Worm (Caenorhabditis elegans) whole organism, late embryonic: ENCODE results near the gene F52B10.3.
"Not testable (repeated sequence)": the region's sequence is repeated elsewhere in the genome, so short reads cannot be mapped to it uniquely, and the experiment has no call there.

Experiments used
- F13H6.1 ChIP-seq: sonication (generic microtip); optimal IDR thresholded peaks from 2 replicates; lab custom pipeline; 2016; ENCODE audit warnings: missing genetic modification characterization, missing compliant biosample characterization
- K09A11.1 ChIP-seq: sonication (generic microtip); optimal IDR thresholded peaks from 2 replicates; lab custom pipeline; 2017; ENCODE audit warnings: antibody characterized with exemption, mild to moderate bottlenecking, missing genetic modification characterization, missing compliant biosample characterization; ENCODE audit not compliant: insufficient read depth
- T23F11.4 ChIP-seq: fragments of 200-800 bp; sonication (Bioruptor generic); optimal IDR thresholded peaks from 2 replicates; lab custom pipeline; 2018; ENCODE audit warnings: mild to moderate bottlenecking, missing genetic modification characterization, missing compliant biosample characterization
- ceh-14 ChIP-seq: sonication (generic microtip); optimal IDR thresholded peaks from 2 replicates; lab custom pipeline; 2016; ENCODE audit warnings: missing genotype, missing genetic modification characterization, missing compliant biosample characterization
- ceh-19 ChIP-seq: fragments of 200-800 bp; sonication (Bioruptor generic); optimal IDR thresholded peaks from 2 replicates; lab custom pipeline; 2018; ENCODE audit warnings: mild to moderate bottlenecking, missing genetic modification characterization, missing compliant biosample characterization
- ceh-2 ChIP-seq: sonication (generic microtip); optimal IDR thresholded peaks from 2 replicates; lab custom pipeline; 2016; ENCODE audit warnings: missing genotype, missing genetic modification characterization, missing compliant biosample characterization
- ceh-48 ChIP-seq: sonication (generic microtip); optimal IDR thresholded peaks from 2 replicates; lab custom pipeline; 2016; ENCODE audit warnings: missing genetic modification characterization, inconsistent platforms, missing compliant biosample characterization
- che-1 ChIP-seq: sonication (generic microtip); optimal IDR thresholded peaks from 2 replicates; lab custom pipeline; 2016; ENCODE audit warnings: mild to moderate bottlenecking, missing genetic modification characterization, missing compliant biosample characterization
- fax-1 ChIP-seq: sonication (generic microtip); optimal IDR thresholded peaks from 2 replicates; lab custom pipeline; 2016; ENCODE audit warnings: missing genotype, missing genetic modification characterization, missing compliant biosample characterization
- fkh-10 ChIP-seq: fragments of 150-350 bp; optimal IDR thresholded peaks from 2 replicates; lab custom pipeline; 2014; ENCODE audit warnings: missing biosample characterization, missing genetic modification reagents, missing genetic modification characterization
- fkh-6 ChIP-seq: sonication (generic microtip); optimal IDR thresholded peaks from 2 replicates; lab custom pipeline; 2016; ENCODE audit warnings: missing genetic modification characterization, missing compliant biosample characterization
- gmeb-2 ChIP-seq: sonication (generic microtip); optimal IDR thresholded peaks from 2 replicates; lab custom pipeline; 2016; ENCODE audit warnings: missing genetic modification characterization, inconsistent platforms, missing compliant biosample characterization
- hlh-30 ChIP-seq: sonication (generic microtip); optimal IDR thresholded peaks from 2 replicates; lab custom pipeline; 2017; ENCODE audit warnings: antibody characterized with exemption, missing genetic modification characterization, missing compliant biosample characterization; ENCODE audit not compliant: insufficient read depth
- lim-6 ChIP-seq: sonication (generic microtip); optimal IDR thresholded peaks from 2 replicates; lab custom pipeline; 2016; ENCODE audit warnings: missing genetic modification characterization, missing compliant biosample characterization
- madf-2 ChIP-seq: sonication (generic microtip); optimal IDR thresholded peaks from 2 replicates; lab custom pipeline; 2017; ENCODE audit warnings: missing genetic modification characterization, missing compliant biosample characterization
- mec-3 ChIP-seq: sonication (generic microtip); optimal IDR thresholded peaks from 2 replicates; lab custom pipeline; 2016; ENCODE audit warnings: borderline replicate concordance, missing genetic modification characterization, missing compliant biosample characterization
- nfya-1 ChIP-seq: sonication (generic microtip); optimal IDR thresholded peaks from 2 replicates; lab custom pipeline; 2017; ENCODE audit warnings: missing genetic modification characterization, mild to moderate bottlenecking, missing compliant biosample characterization, antibody characterized with exemption, moderate library complexity
- nhr-232 ChIP-seq: sonication (generic microtip); optimal IDR thresholded peaks from 2 replicates; lab custom pipeline; 2016; ENCODE audit warnings: missing genetic modification characterization, missing compliant biosample characterization
- npax-4 ChIP-seq: sonication (generic microtip); optimal IDR thresholded peaks from 2 replicates; lab custom pipeline; 2016; ENCODE audit warnings: missing genetic modification characterization, missing compliant biosample characterization
- pag-3 ChIP-seq: sonication (generic microtip); optimal IDR thresholded peaks from 2 replicates; lab custom pipeline; 2016; ENCODE audit warnings: missing compliant biosample characterization, missing genetic modification characterization, borderline replicate concordance
- pat-9 ChIP-seq: fragments of 200-800 bp; sonication (Bioruptor generic); optimal IDR thresholded peaks from 2 replicates; lab custom pipeline; 2018; ENCODE audit warnings: mild to moderate bottlenecking, missing genetic modification characterization, moderate library complexity, missing compliant biosample characterization
- pax-1 ChIP-seq: fragments of 150-350 bp; optimal IDR thresholded peaks from 2 replicates; lab custom pipeline; 2014; ENCODE audit warnings: missing biosample characterization, missing genetic modification characterization
- pha-4 ChIP-seq: fragments of 150-350 bp; optimal IDR thresholded peaks from 2 replicates; lab custom pipeline; 2018; ENCODE audit warnings: missing biosample characterization, missing genetic modification reagents, missing genetic modification characterization
- ref-2 ChIP-seq: sonication (generic microtip); optimal IDR thresholded peaks from 2 replicates; lab custom pipeline; 2016; ENCODE audit warnings: missing genetic modification characterization, missing compliant biosample characterization
- rnt-1 ChIP-seq: sonication (generic microtip); optimal IDR thresholded peaks from 2 replicates; lab custom pipeline; 2016; ENCODE audit warnings: missing genetic modification characterization, missing compliant biosample characterization
- sdc-2 ChIP-seq: sonication (generic microtip); optimal IDR thresholded peaks from 2 replicates; lab custom pipeline; 2016; ENCODE audit warnings: missing genotype, missing genetic modification characterization, missing compliant biosample characterization
- syd-9 ChIP-seq: sonication (generic microtip); optimal IDR thresholded peaks from 2 replicates; lab custom pipeline; 2016; ENCODE audit warnings: mild to moderate bottlenecking, missing genetic modification characterization, moderate library complexity, missing compliant biosample characterization
- tbx-2 ChIP-seq: sonication (generic microtip); optimal IDR thresholded peaks from 2 replicates; lab custom pipeline; 2016; ENCODE audit warnings: missing genetic modification characterization, missing compliant biosample characterization
- tbx-7 ChIP-seq: sonication (generic microtip); optimal IDR thresholded peaks from 2 replicates; lab custom pipeline; 2016; ENCODE audit warnings: missing genotype, missing genetic modification characterization, missing compliant biosample characterization
- ttx-3 ChIP-seq: sonication (generic microtip); optimal IDR thresholded peaks from 2 replicates; lab custom pipeline; 2016; ENCODE audit warnings: missing genetic modification reagents, missing genetic modification characterization, missing compliant biosample characterization
- unc-3 ChIP-seq, 2 experiments: fragments of 200-800 bp in 1 of 2; sonication (Bioruptor generic) in 1 of 2; sonication (generic microtip) in 1 of 2; conservative IDR thresholded peaks in 1 of 2; optimal IDR thresholded peaks in 1 of 2; 2 replicates each; pipeline versions ENCODE4 v1.3.6 to Lab custom; 2016 to 2022; ENCODE audit warnings: missing compliant biosample characterization in 2 of 2, missing genetic modification characterization in 2 of 2, missing genetic modification reagents in 1 of 2
- unc-42 ChIP-seq: sonication (generic microtip); optimal IDR thresholded peaks from 2 replicates; lab custom pipeline; 2016; ENCODE audit warnings: missing genotype, missing genetic modification characterization, missing compliant biosample characterization
- unc-55 ChIP-seq: sonication (generic microtip); optimal IDR thresholded peaks from 2 replicates; lab custom pipeline; 2017; ENCODE audit warnings: missing biosample characterization, missing genetic modification reagents, missing genetic modification characterization
- unc-86 ChIP-seq: sonication (generic microtip); optimal IDR thresholded peaks from 2 replicates; lab custom pipeline; 2016; ENCODE audit warnings: missing genetic modification characterization, missing compliant biosample characterization

The F52B10.3 gene

ce11 chrX:2895646-2896045 lies 2.5 kb downstream of the F52B10.3 start:
- no peak for TF ChIP-seq pat-9 (tag; lab: Kevin White, UChicago)
- no peak for TF ChIP-seq sdc-2
- TF ChIP-seq pax-1 = no peak
- TF ChIP-seq unc-55 (GFP tag; lab: Kevin White, UChicago) = no peak
- TF ChIP-seq hlh-30 (tag; lab: Kevin White, UChicago) = no peak
- TF ChIP-seq fkh-6 (tag; lab: Kevin White, UChicago) = no peak
- no peak for TF ChIP-seq ref-2
- TF ChIP-seq ceh-14 (tag; lab: Kevin White, UChicago) = no peak

- TF ChIP-seq madf-2, fkh-6, npax-4 (tag; lab: Kevin White, UChicago): not testable (repeated sequence)
Measured at ce11 chrX:2894273-2894672, 3.9 kb downstream of the F52B10.3 start, which contains the start of gene B0410.1. TSS of gene B0410.1 (plus strand) at chrX:2894573.

- no peak for TF ChIP-seq tbx-7 (tag; lab: Kevin White, UChicago)
- TF ChIP-seq nfya-1 (tag; lab: Kevin White, UChicago) = no peak
- TF ChIP-seq fax-1 (tag; lab: Kevin White, UChicago) = no peak
- no peak for TF ChIP-seq ceh-2 (tag; lab: Kevin White, UChicago)
- TF ChIP-seq rnt-1 (tag; lab: Kevin White, UChicago) = no peak
- TF ChIP-seq K09A11.1 (tag; lab: Kevin White, UChicago) = no peak
- TF ChIP-seq pax-1 = no peak
- TF ChIP-seq ref-2 = no peak
- TF ChIP-seq ttx-3 = no peak
- TF ChIP-seq nhr-232 (tag; lab: Kevin White, UChicago) = no peak
- no peak for TF ChIP-seq che-1
- no peak for TF ChIP-seq ceh-48 (tag; lab: Kevin White, UChicago)
- no peak for TF ChIP-seq gmeb-2
- no peak for TF ChIP-seq pag-3 (tag; lab: Kevin White, UChicago)
- TF ChIP-seq unc-42 = no peak
- no peak for TF ChIP-seq fkh-10 (GFP tag; lab: Kevin White, UChicago)
- no peak for TF ChIP-seq pha-4 (tag; lab: Kevin White, UChicago)
- no peak for TF ChIP-seq mec-3 (tag; lab: Kevin White, UChicago)
Measured at ce11 chrX:2893026-2893662, 5.0 kb downstream of the F52B10.3 start.

- no peak for TF ChIP-seq unc-3 (GFP tag; conservative IDR thresholded peaks at IDR 0.05; lab: Robert Waterston, UW)
- no peak for TF ChIP-seq unc-3 (tag; optimal IDR thresholded peaks at IDR 0.05; lab: Kevin White, UChicago)
- no peak for TF ChIP-seq lim-6 (tag; lab: Kevin White, UChicago)
- no peak for TF ChIP-seq T23F11.4 (GFP tag; lab: Kevin White, UChicago)
- TF ChIP-seq tbx-2 (tag; lab: Kevin White, UChicago) = no peak
- TF ChIP-seq syd-9 (tag; lab: Kevin White, UChicago) = no peak
- TF ChIP-seq ceh-19 (GFP tag; lab: Kevin White, UChicago) = no peak
- TF ChIP-seq ref-2 = no peak
- TF ChIP-seq pag-3 (tag; lab: Kevin White, UChicago) = no peak
- no peak for TF ChIP-seq F13H6.1 (tag; lab: Kevin White, UChicago)
- no peak for TF ChIP-seq unc-86
Measured at ce11 chrX:2891879-2892278, 6.3 kb downstream of the F52B10.3 start.
